Worm (Caenorhabditis elegans): ENCODE results near the gene prx-2.

Gene prx-2

DNA sequence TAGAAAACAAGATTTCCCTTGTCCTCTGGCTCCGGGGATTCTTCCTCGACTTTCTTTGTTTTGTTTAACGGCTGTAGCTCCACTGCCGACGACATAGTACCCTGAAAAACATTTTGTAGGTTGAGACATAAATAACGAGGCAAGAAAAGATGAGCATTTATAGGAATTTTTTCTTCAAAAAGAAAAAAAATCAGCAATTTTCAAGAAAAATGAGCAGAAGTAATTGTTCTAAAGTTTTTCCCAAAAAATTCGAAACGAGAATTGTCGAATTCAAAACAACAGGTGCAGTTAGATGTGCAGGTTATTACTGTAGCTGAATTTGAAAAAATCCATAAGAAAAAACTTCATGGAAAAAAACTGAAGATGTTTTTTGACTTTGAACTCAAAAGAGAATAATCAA, 11.4 kb downstream of the prx-2 start, which contains the start of gene ent-1:
Gene ent-1 (minus strand): TSS at position 101 of the 400 bp plus-strand sequence.
- no peak for TF ChIP-seq drap-1 (GFP tag; optimal IDR thresholded peaks at IDR 0.05)
- no peak for TF ChIP-seq flh-1 (GFP tag; optimal IDR thresholded peaks at IDR 0.05)
- TF ChIP-seq ztf-11 (tag; optimal IDR thresholded peaks at IDR 0.05), result no peak
- TF ChIP-seq nhr-28 (tag; optimal IDR thresholded peaks at IDR 0.05), result no peak
- TF ChIP-seq tbx-8 (GFP tag; optimal IDR thresholded peaks at IDR 0.05), result no peak
- TF ChIP-seq snpc-4 (tag; optimal IDR thresholded peaks at IDR 0.05), result no peak
- TF ChIP-seq M03D4.4 (tag; optimal IDR thresholded peaks at IDR 0.05), result no peak
- no peak for TF ChIP-seq ceh-43 (GFP tag; optimal IDR thresholded peaks at IDR 0.05)
- TF ChIP-seq nhr-76 (tag; optimal IDR thresholded peaks at IDR 0.05), result no peak
- TF ChIP-seq elt-3 (tag; optimal IDR thresholded peaks at IDR 0.05), result no peak

DNA sequence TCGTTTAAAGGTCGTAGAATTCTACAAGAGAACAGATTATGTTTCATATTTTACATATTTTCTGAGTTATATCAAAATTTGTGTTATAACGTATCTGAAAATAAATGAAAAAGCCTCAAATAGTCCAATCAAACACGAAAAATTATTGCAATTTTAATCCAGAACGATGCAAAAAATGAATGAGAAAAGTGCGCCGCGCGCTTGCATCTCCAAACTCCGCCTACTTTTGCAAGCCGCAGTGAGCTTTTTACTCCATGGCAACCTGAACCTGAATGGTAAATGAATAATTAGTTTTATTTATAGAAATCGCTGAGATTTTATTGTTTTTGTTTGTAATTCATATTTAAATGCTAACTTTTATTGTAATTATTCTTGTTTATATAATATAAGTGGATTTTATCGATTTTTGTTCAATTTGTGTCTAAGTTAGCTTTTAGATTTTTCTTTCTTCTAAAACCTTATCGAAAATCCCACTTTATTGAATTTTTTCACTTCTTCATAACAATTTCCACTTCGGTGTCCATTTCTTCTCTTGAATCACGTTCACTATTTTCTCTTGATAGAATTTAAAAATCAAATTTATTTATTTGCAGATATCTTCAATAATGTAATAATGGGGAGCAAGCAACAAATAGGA, 12.3 kb downstream of the prx-2 start, which contains the start of gene ZK809.5:
Gene ZK809.5 (plus strand): TSS at position 587 of the 637 bp plus-strand sequence.
- TF ChIP-seq mls-2 (tag; optimal IDR thresholded peaks at IDR 0.05), result no peak
- no peak for TF ChIP-seq flh-1 (GFP tag; optimal IDR thresholded peaks at IDR 0.05)
- peak; percentile 20 for TF ChIP-seq ham-2 (GFP tag; optimal IDR thresholded peaks at IDR 0.05)
- no peak for TF ChIP-seq unc-120 (tag; optimal IDR thresholded peaks at IDR 0.05; ENCODE audit: poor library complexity, severe bottlenecking)
- peak; percentile 21 for TF ChIP-seq ces-1 (GFP tag; optimal IDR thresholded peaks at IDR 0.05)
- peak; percentile 13 for TF ChIP-seq ceh-43 (GFP tag; optimal IDR thresholded peaks at IDR 0.05)
- no peak for TF ChIP-seq sptf-1 (tag; optimal IDR thresholded peaks at IDR 0.05)

- TF ChIP-seq ceh-39 (tag; optimal IDR thresholded peaks at IDR 0.05) (no peak), mab-5 (tag; optimal IDR thresholded peaks at IDR 0.05) (no peak)
Observed at ce11 chrIV:11659794-11660312, 15.9 kb downstream of the prx-2 start, which contains the start of gene ZK792.1. TSS of gene ZK792.1 (plus strand) at chrIV:11659844.

- TF ChIP-seq nhr-76 (tag; optimal IDR thresholded peaks at IDR 0.05) (no peak), bed-3 (GFP tag; optimal IDR thresholded peaks at IDR 0.05) (no peak), ceh-83 (GFP tag; optimal IDR thresholded peaks at IDR 0.05) (no peak), sem-2 (GFP tag; optimal IDR thresholded peaks at IDR 0.05) (no peak), nhr-237 (tag; optimal IDR thresholded peaks at IDR 0.05) (no peak), ceh-39 (tag; optimal IDR thresholded peaks at IDR 0.05) (no peak), unc-62 (GFP tag; optimal IDR thresholded peaks at IDR 0.05) (no peak), ceh-43 (GFP tag; optimal IDR thresholded peaks at IDR 0.05) (no peak), cnd-1 (tag; optimal IDR thresholded peaks at IDR 0.05) (no peak)
Observed at ce11 chrIV:11665010-11665409, 21.1 kb downstream of the prx-2 start, which contains the start of gene ZK809.9. TSS of gene ZK809.9 (plus strand) at chrIV:11665310.

ce11 chrIV:11668001-11668400, 24.1 kb downstream of the prx-2 start, which contains the start of gene atg-4.2:
TSS of gene atg-4.2 (plus strand) at chrIV:11668024.
- TF ChIP-seq sptf-1 (tag; optimal IDR thresholded peaks at IDR 0.05), result no peak
- no peak for TF ChIP-seq mls-2 (tag; optimal IDR thresholded peaks at IDR 0.05)
- TF ChIP-seq mep-1 (tag; optimal IDR thresholded peaks at IDR 0.05), result no peak
- TF ChIP-seq lin-13 (tag; optimal IDR thresholded peaks at IDR 0.05), result no peak
- TF ChIP-seq ztf-11 (tag; optimal IDR thresholded peaks at IDR 0.05), result no peak
- TF ChIP-seq ces-1 (GFP tag; optimal IDR thresholded peaks at IDR 0.05), result no peak
- no peak for TF ChIP-seq unc-120 (tag; optimal IDR thresholded peaks at IDR 0.05; ENCODE audit: poor library complexity, severe bottlenecking)
- TF ChIP-seq drap-1 (GFP tag; optimal IDR thresholded peaks at IDR 0.05), result no peak
- TF ChIP-seq elt-1 (tag; optimal IDR thresholded peaks at IDR 0.05; ENCODE audit: borderline replicate concordance, insufficient read depth), result no peak
- no peak for TF ChIP-seq pha-4 (tag; optimal IDR thresholded peaks at IDR 0.05)
- TF ChIP-seq flh-1 (GFP tag; optimal IDR thresholded peaks at IDR 0.05), result no peak
- no peak for TF ChIP-seq ceh-39 (tag; optimal IDR thresholded peaks at IDR 0.05)
- no peak for TF ChIP-seq zip-8 (tag; optimal IDR thresholded peaks at IDR 0.05)
- TF ChIP-seq ceh-83 (GFP tag; optimal IDR thresholded peaks at IDR 0.05), result no peak
- TF ChIP-seq lsy-2 (tag; optimal IDR thresholded peaks at IDR 0.05), result no peak
- no peak for TF ChIP-seq ceh-43 (GFP tag; optimal IDR thresholded peaks at IDR 0.05)
- no peak for TF ChIP-seq nhr-237 (tag; optimal IDR thresholded peaks at IDR 0.05)
- no peak for TF ChIP-seq lin-32 (GFP tag; optimal IDR thresholded peaks at IDR 0.05)
- TF ChIP-seq elt-3 (tag; optimal IDR thresholded peaks at IDR 0.05), result no peak
- no peak for TF ChIP-seq unc-39 (tag; optimal IDR thresholded peaks at IDR 0.05)

Measured in whole organism, mixed stage, embryonic.